Worm (Caenorhabditis elegans) whole organism, midembryonic: ENCODE data around the gene ncx-6.

Experiments
- T22C8.4 ChIP-seq: fragments of 200-800 bp; sonication (Bioruptor generic); IDR thresholded peaks from 2 replicates; pipeline ENCODE4 v1.3.6; 2022; ENCODE audit warnings: missing genetic modification characterization, missing compliant biosample characterization
- cog-1 ChIP-seq: sonication (generic microtip); optimal IDR thresholded peaks from 2 replicates; lab custom pipeline; 2016; ENCODE audit warnings: missing genetic modification characterization, missing compliant biosample characterization
- flt-1 ChIP-seq: fragments of 200-800 bp; sonication (Bioruptor generic); IDR thresholded peaks from 2 replicates; pipeline ENCODE4 v1.3.6; 2022; ENCODE audit warnings: missing genetic modification characterization, missing compliant biosample characterization
- klf-2 ChIP-seq: fragments of 200-800 bp; sonication (Bioruptor generic); conservative IDR thresholded peaks from 2 replicates; pipeline ENCODE4 v1.3.6; 2022; ENCODE audit warnings: missing genetic modification reagents, missing genetic modification characterization, missing compliant biosample characterization
- med-1 ChIP-seq: sonication (generic microtip); optimal IDR thresholded peaks from 2 replicates; lab custom pipeline; 2017; ENCODE audit warnings: missing genetic modification characterization, mild to moderate bottlenecking, missing compliant biosample characterization, antibody characterized with exemption, missing genetic modification reagents; ENCODE audit not compliant: insufficient read depth
- tab-1 ChIP-seq: fragments of 200-800 bp; sonication (Bioruptor generic); IDR thresholded peaks from 2 replicates; pipeline ENCODE4 v1.3.6; 2022; ENCODE audit warnings: missing genetic modification characterization, missing compliant biosample characterization
- ztf-23 ChIP-seq: fragments of 200-800 bp; sonication (Bioruptor generic); IDR thresholded peaks from 2 replicates; pipeline ENCODE4 v1.3.6; 2022; ENCODE audit warnings: missing genetic modification reagents, missing genetic modification characterization, missing compliant biosample characterization
- ztf-29 ChIP-seq: fragments of 200-800 bp; sonication (Bioruptor generic); IDR thresholded peaks from 2 replicates; pipeline ENCODE4 v1.3.6; 2022; ENCODE audit warnings: missing genetic modification reagents, missing genetic modification characterization, missing compliant biosample characterization

- TF ChIP-seq flt-1: no peak
- TF ChIP-seq ztf-29 (GFP tag; lab: Robert Waterston, UW): no peak
- no peak for TF ChIP-seq T22C8.4 (GFP tag; lab: Robert Waterston, UW)
- TF ChIP-seq med-1: no peak
- no peak for TF ChIP-seq tab-1 (GFP tag; lab: Robert Waterston, UW)
- TF ChIP-seq cog-1: no peak
- no peak for TF ChIP-seq klf-2 (GFP tag; lab: Robert Waterston, UW)
- no peak for TF ChIP-seq ztf-23 (GFP tag; lab: Robert Waterston, UW)
Measured at ce11 chrIII:9731313-9731912, 17.7 kb upstream of the ncx-6 start.
